Fruit fly (Drosophila melanogaster) whole organism, embryonic: ENCODE data around the gene GABPI.

ENCODE experiments used
- Ada2b ChIP-seq: fragments of 200-800 bp; sonication (Bioruptor generic); IDR thresholded peaks from 2 replicates; pipeline ENCODE4 v1.3.6; 2022; ENCODE audit warnings: missing biosample characterization, missing genetic modification characterization
- Adf1 ChIP-seq: fragments of 200-800 bp; sonication (Bioruptor generic); IDR thresholded peaks from 2 replicates; pipeline ENCODE4 v1.3.6; 2022; ENCODE audit warnings: missing biosample characterization, missing genetic modification characterization
- Atf6 ChIP-seq: fragments of 200-800 bp; sonication (Bioruptor generic); IDR thresholded peaks from 2 replicates; pipeline ENCODE4 v1.3.6; 2022; ENCODE audit warnings: missing biosample characterization, missing genetic modification characterization
- Bteb2 ChIP-seq: fragments of 200-800 bp; sonication (Bioruptor generic); optimal IDR thresholded peaks from 2 replicates; lab custom pipeline; 2016; ENCODE audit warnings: missing biosample characterization, missing genetic modification characterization
- CG1024 ChIP-seq: fragments of 200-800 bp; sonication (Bioruptor generic); IDR thresholded peaks from 2 replicates; pipeline ENCODE4 v1.3.6; 2022; ENCODE audit warnings: missing biosample characterization, missing genetic modification characterization
- CG10543 ChIP-seq: fragments of 200-800 bp; sonication (Bioruptor generic); optimal IDR thresholded peaks from 3 replicates; lab custom pipeline; 2017; ENCODE audit warnings: missing biosample characterization, mild to moderate bottlenecking, missing genetic modification characterization, moderate library complexity
- CG17186 ChIP-seq: fragments of 200-800 bp; sonication (Bioruptor generic); optimal IDR thresholded peaks from 3 replicates; lab custom pipeline; 2017; ENCODE audit warnings: missing biosample characterization, missing genetic modification reagents, missing genetic modification characterization
- CG17612 ChIP-seq: fragments of 200-800 bp; sonication (Bioruptor generic); IDR thresholded peaks from 2 replicates; pipeline ENCODE4 v1.3.6; 2022; ENCODE audit warnings: missing biosample characterization, missing genetic modification characterization
- CG2712 ChIP-seq: fragments of 200-800 bp; optimal IDR thresholded peaks from 3 replicates; lab custom pipeline; 2019; ENCODE audit warnings: missing biosample characterization, mild to moderate bottlenecking, missing genetic modification characterization, moderate library complexity
- CG3281 ChIP-seq: fragments of 200-800 bp; sonication (Bioruptor generic); optimal IDR thresholded peaks from 3 replicates; lab custom pipeline; 2017; ENCODE audit warnings: missing biosample characterization, mild to moderate bottlenecking, missing genetic modification characterization
- CG34224 ChIP-seq: fragments of 200-800 bp; sonication (Bioruptor generic); IDR thresholded peaks from 3 replicates; pipeline ENCODE4 v1.3.6; 2022; ENCODE audit warnings: missing biosample characterization, missing genetic modification characterization; ENCODE audit not compliant: partially characterized antibody
- CG3726 ChIP-seq: fragments of 200-800 bp; sonication (Bioruptor generic); IDR thresholded peaks from 3 replicates; pipeline ENCODE4, ENCODE4 v1.3.6; 2022; ENCODE audit warnings: missing biosample characterization, missing genetic modification characterization
- CG3847 ChIP-seq: fragments of 200-800 bp; sonication (Bioruptor generic); IDR thresholded peaks from 2 replicates; pipeline ENCODE4 v1.3.6; 2022; ENCODE audit warnings: missing biosample characterization, missing genetic modification characterization
- CG4282 ChIP-seq: fragments of 200-800 bp; sonication (Bioruptor generic); optimal IDR thresholded peaks from 2 replicates; lab custom pipeline; 2016; ENCODE audit warnings: missing biosample characterization, missing genetic modification characterization
- CG4854 ChIP-seq: fragments of 200-800 bp; sonication (Bioruptor generic); optimal IDR thresholded peaks from 2 replicates; lab custom pipeline; 2016; ENCODE audit warnings: missing biosample characterization, missing genetic modification characterization, inconsistent platforms
- CG6254 ChIP-seq: fragments of 200-800 bp; sonication (Bioruptor generic); optimal IDR thresholded peaks from 3 replicates; lab custom pipeline; 2017; ENCODE audit warnings: mild to moderate bottlenecking, missing biosample characterization, missing genetic modification reagents, missing genetic modification characterization
- CG7372 ChIP-seq: fragments of 200-800 bp; sonication (Bioruptor generic); IDR thresholded peaks from 2 replicates; pipeline ENCODE4 v1.3.6; 2022; ENCODE audit warnings: missing biosample characterization, missing genetic modification characterization
- CG8359 ChIP-seq: fragments of 200-800 bp; sonication (Bioruptor generic); optimal IDR thresholded peaks from 2 replicates; lab custom pipeline; 2017; ENCODE audit warnings: missing biosample characterization, mild to moderate bottlenecking, missing genetic modification characterization, borderline replicate concordance
- CG9215 ChIP-seq: fragments of 200-800 bp; sonication (Bioruptor generic); IDR thresholded peaks from 2 replicates; pipeline ENCODE4 v1.3.6; 2022; ENCODE audit warnings: missing biosample characterization, missing genetic modification characterization
- CG9932 ChIP-seq: fragments of 200-800 bp; sonication (Bioruptor generic); IDR thresholded peaks from 2 replicates; pipeline ENCODE4 v1.3.6; 2022; ENCODE audit warnings: missing biosample characterization, missing genetic modification characterization
- D19A ChIP-seq: fragments of 200-800 bp; optimal IDR thresholded peaks from 3 replicates; lab custom pipeline; 2019; ENCODE audit warnings: missing biosample characterization, mild to moderate bottlenecking, missing genetic modification characterization, moderate library complexity
- Dek ChIP-seq: fragments of 200-800 bp; sonication (Bioruptor generic); optimal IDR thresholded peaks from 3 replicates; lab custom pipeline; 2019; ENCODE audit warnings: missing biosample characterization, mild to moderate bottlenecking, missing genetic modification characterization, moderate library complexity
- Dfd ChIP-seq, 2 experiments: fragments of >200 bp; optimal IDR thresholded peaks; 2 replicates each; lab custom pipeline; 2017; ENCODE audit warnings: missing biosample characterization in 2 of 2, missing genetic modification characterization in 2 of 2
- GATAe ChIP-seq: fragments of 200-800 bp; sonication (Bioruptor generic); conservative IDR thresholded peaks from 2 replicates; pipeline ENCODE4 v1.3.6; 2022; ENCODE audit warnings: missing biosample characterization, missing genetic modification characterization
- H15 ChIP-seq: fragments of 200-800 bp; sonication (Bioruptor generic); IDR thresholded peaks from 3 replicates; pipeline ENCODE4 v1.3.6; 2022; ENCODE audit warnings: missing biosample characterization, missing genetic modification characterization
- Lhr ChIP-seq: fragments of 200-800 bp; sonication (Bioruptor generic); optimal IDR thresholded peaks from 3 replicates; lab custom pipeline; 2017; ENCODE audit warnings: mild to moderate bottlenecking, missing biosample characterization, missing genetic modification reagents, missing genetic modification characterization
- MESR4 ChIP-seq: fragments of 200-800 bp; sonication (Bioruptor generic); optimal IDR thresholded peaks from 2 replicates; lab custom pipeline; 2018; ENCODE audit warnings: missing biosample characterization, mild to moderate bottlenecking, missing genetic modification characterization, moderate library complexity
- Meics ChIP-seq: fragments of 200-800 bp; sonication (Bioruptor generic); optimal IDR thresholded peaks from 2 replicates; lab custom pipeline; 2017; ENCODE audit warnings: missing biosample characterization, mild to moderate bottlenecking, missing genetic modification characterization
- NK7.1 ChIP-seq: fragments of 200-800 bp; sonication (Bioruptor generic); optimal IDR thresholded peaks from 3 replicates; lab custom pipeline; 2016; ENCODE audit warnings: missing biosample characterization, missing genetic modification characterization
- Sox102F ChIP-seq: fragments of 200-800 bp; sonication (Bioruptor generic); optimal IDR thresholded peaks from 2 replicates; lab custom pipeline; 2018; ENCODE audit warnings: missing biosample characterization, mild to moderate bottlenecking, missing genetic modification characterization, moderate library complexity
- ase ChIP-seq: fragments of 200-800 bp; sonication (Bioruptor generic); IDR thresholded peaks from 3 replicates; pipeline ENCODE4 v1.3.6; 2022; ENCODE audit warnings: missing biosample characterization, missing genetic modification characterization
- bab2 ChIP-seq: fragments of 200-800 bp; sonication (Bioruptor generic); optimal IDR thresholded peaks from 2 replicates; lab custom pipeline; 2016; ENCODE audit warnings: missing biosample characterization, missing genetic modification characterization
- bigmax ChIP-seq: fragments of 200-800 bp; sonication (Bioruptor generic); optimal IDR thresholded peaks from 2 replicates; lab custom pipeline; 2018; ENCODE audit warnings: missing biosample characterization, mild to moderate bottlenecking, missing genetic modification characterization
- emc ChIP-seq: fragments of 200-800 bp; sonication (Bioruptor generic); optimal IDR thresholded peaks from 2 replicates; lab custom pipeline; 2016; ENCODE audit warnings: missing biosample characterization, missing genetic modification characterization
- eve ChIP-seq, 2 experiments: fragments of >200 bp; optimal IDR thresholded peaks; 2 replicates each; lab custom pipeline; 2017; ENCODE audit warnings: missing biosample characterization in 2 of 2, missing genetic modification characterization in 2 of 2
- gce ChIP-seq: fragments of 200-800 bp; sonication (Bioruptor generic); IDR thresholded peaks from 3 replicates; pipeline ENCODE4 v1.3.6; 2022; ENCODE audit warnings: missing biosample characterization, missing genetic modification characterization
- hth ChIP-seq: fragments of >200 bp; optimal IDR thresholded peaks from 2 replicates; lab custom pipeline; 2017; ENCODE audit warnings: inconsistent platforms
- jing ChIP-seq: fragments of 200-800 bp; sonication (Bioruptor generic); optimal IDR thresholded peaks from 2 replicates; lab custom pipeline; 2018; ENCODE audit warnings: missing biosample characterization, mild to moderate bottlenecking, missing genetic modification characterization
- lilli ChIP-seq: fragments of 200-800 bp; sonication (Bioruptor generic); optimal IDR thresholded peaks from 3 replicates; lab custom pipeline; 2016; ENCODE audit warnings: missing biosample characterization, missing genetic modification characterization
- onecut ChIP-seq: fragments of 200-800 bp; sonication (Bioruptor generic); IDR thresholded peaks from 2 replicates; pipeline ENCODE4 v1.3.6; 2022; ENCODE audit warnings: missing biosample characterization, missing genetic modification characterization
- pan ChIP-seq, 4 experiments: fragments of >200 bp in 3 of 4; fragments of 200-800 bp in 1 of 4; sonication (Bioruptor generic) in 1 of 4; optimal IDR thresholded peaks in 3 of 4; IDR thresholded peaks in 1 of 4; 2 replicates each; pipeline versions ENCODE4 v1.3.6 to Lab custom; 2017 to 2022; ENCODE audit warnings: missing biosample characterization in 2 of 4, missing genetic modification characterization in 2 of 4, mixed read lengths in 1 of 4
- peb ChIP-seq: fragments of 200-800 bp; sonication (Bioruptor generic); IDR thresholded peaks from 2 replicates; pipeline ENCODE4 v1.3.6; 2022; ENCODE audit warnings: missing biosample characterization, missing genetic modification characterization
- pzg ChIP-seq: fragments of 200-800 bp; sonication (Bioruptor generic); optimal IDR thresholded peaks from 3 replicates; lab custom pipeline; 2018; ENCODE audit warnings: missing biosample characterization, mild to moderate bottlenecking, missing genetic modification characterization, moderate library complexity
- ranshi ChIP-seq: fragments of 200-800 bp; sonication (Bioruptor generic); IDR thresholded peaks from 2 replicates; pipeline ENCODE4 v1.3.6; 2022; ENCODE audit warnings: missing biosample characterization, missing genetic modification characterization
- run ChIP-seq: fragments of 200-800 bp; sonication (Bioruptor generic); optimal IDR thresholded peaks from 3 replicates; lab custom pipeline; 2018; ENCODE audit warnings: missing biosample characterization, mild to moderate bottlenecking, missing genetic modification characterization
- scrt ChIP-seq: fragments of 200-800 bp; sonication (Bioruptor generic); optimal IDR thresholded peaks from 2 replicates; lab custom pipeline; 2018; ENCODE audit warnings: missing biosample characterization, mild to moderate bottlenecking, missing genetic modification characterization, moderate library complexity
- sim ChIP-seq: fragments of 200-800 bp; sonication (Bioruptor generic); IDR thresholded peaks from 2 replicates; pipeline ENCODE4 v1.3.6; 2022; ENCODE audit warnings: missing biosample characterization, missing genetic modification characterization
- slbo ChIP-seq: fragments of 200-800 bp; sonication (Bioruptor generic); IDR thresholded peaks from 2 replicates; pipeline ENCODE4 v1.3.6; 2022; ENCODE audit warnings: missing biosample characterization, missing genetic modification characterization
- tap ChIP-seq: fragments of 200-800 bp; optimal IDR thresholded peaks from 3 replicates; lab custom pipeline; 2019; ENCODE audit warnings: missing biosample characterization, mild to moderate bottlenecking, missing genetic modification characterization, moderate library complexity
- tll ChIP-seq, 2 experiments: fragments of 200-800 bp in 1 of 2; fragments of >200 bp in 1 of 2; sonication (Bioruptor generic) in 1 of 2; optimal IDR thresholded peaks; 2 replicates each; lab custom pipeline; 2017 to 2019; ENCODE audit warnings: missing biosample characterization in 2 of 2, missing genetic modification characterization in 2 of 2, mild to moderate bottlenecking in 1 of 2, moderate library complexity in 1 of 2
- usp ChIP-seq: fragments of >200 bp; optimal IDR thresholded peaks from 2 replicates; lab custom pipeline; 2017; ENCODE audit warnings: missing biosample characterization, missing genetic modification characterization
- wdn ChIP-seq: fragments of 200-800 bp; sonication (Bioruptor generic); IDR thresholded peaks from 2 replicates; pipeline ENCODE4 v1.3.6; 2022; ENCODE audit warnings: missing biosample characterization, missing genetic modification characterization

Gene GABPI

dm6 chr2L:3029012-3029411, 1.3 kb upstream of the GABPI start, which contains the start of the genes Sf3b2 and CG17219 (continued):
- TF ChIP-seq CG34224 (GFP tag; lab: Robert Waterston, UW), result peak; percentile 76
- TF ChIP-seq usp (GFP tag; lab: Kevin White, UChicago), result no peak
- no peak for TF ChIP-seq sim
- TF ChIP-seq CG3281, result no peak
- TF ChIP-seq ase, result no peak
- TF ChIP-seq CG10543 (GFP tag; lab: Kevin White, UChicago), result no peak
- peak; percentile 77 for TF ChIP-seq MESR4 (GFP tag; lab: Kevin White, UChicago)
- peak; percentile 74 for TF ChIP-seq run (tag; lab: Kevin White, UChicago)
- no peak for TF ChIP-seq CG7372 (GFP tag; lab: Robert Waterston, UW)
- TF ChIP-seq bab2 (GFP tag; lab: Kevin White, UChicago), result no peak
- no peak for TF ChIP-seq lilli
- TF ChIP-seq scrt (GFP tag; lab: Kevin White, UChicago), result no peak
- TF ChIP-seq Dfd (GFP tag; optimal IDR thresholded peaks at IDR 0.05; lab: Kevin White, UChicago), result no peak
- TF ChIP-seq tll (GFP tag; optimal IDR thresholded peaks at IDR 0.05; lab: Kevin White, UChicago), result no peak
- no peak for TF ChIP-seq wdn (GFP tag; lab: Robert Waterston, UW)
- peak; percentile 49; the same call in 1 of the 2 replicates for TF ChIP-seq CG9932 (GFP tag; lab: Robert Waterston, UW)
- TF ChIP-seq CG4282, result no peak
- no peak for TF ChIP-seq CG8359 (GFP tag; lab: Kevin White, UChicago)
- no peak for TF ChIP-seq bigmax (GFP tag; lab: Kevin White, UChicago)
- TF ChIP-seq CG3847 (GFP tag; lab: Robert Waterston, UW), result peak; percentile 54
- TF ChIP-seq Atf6 (GFP tag; lab: Robert Waterston, UW), result no peak
- no peak for TF ChIP-seq NK7.1
- peak; percentile 99 for TF ChIP-seq CG6254
- TF ChIP-seq tap (tag; lab: Kevin White, UChicago), result no peak
- no peak for TF ChIP-seq Adf1 (GFP tag; lab: Robert Waterston, UW)
- TF ChIP-seq Ada2b (GFP tag; lab: Robert Waterston, UW), result no peak
- TF ChIP-seq onecut (GFP tag; lab: Robert Waterston, UW), result no peak
- TF ChIP-seq GATAe (GFP tag; lab: Robert Waterston, UW), result no peak
- TF ChIP-seq CG3726, result no peak
- no peak for TF ChIP-seq Lhr
- no peak for TF ChIP-seq peb (GFP tag; lab: Robert Waterston, UW)
- TF ChIP-seq H15 (GFP tag; lab: Robert Waterston, UW), result no peak
- no peak for TF ChIP-seq CG17612
- TF ChIP-seq hth (lab: Kevin White, UChicago), result no peak
- no peak for TF ChIP-seq CG4854 (GFP tag; lab: Kevin White, UChicago)
- TF ChIP-seq D19A (tag; lab: Kevin White, UChicago), result no peak
- no peak for TF ChIP-seq Meics
- TF ChIP-seq CG2712, result no peak
- peak; percentile 25 for TF ChIP-seq CG17186
- TF ChIP-seq gce (GFP tag; lab: Robert Waterston, UW), result no peak
- no peak for TF ChIP-seq pan (optimal IDR thresholded peaks at IDR 0.05; lab: Kevin White, UChicago)
- TF ChIP-seq pan (GFP tag; optimal IDR thresholded peaks at IDR 0.05 in 1 of 2, IDR thresholded peaks at IDR 0.05 in 1 of 2), result no peak
- no peak for TF ChIP-seq emc (GFP tag; lab: Kevin White, UChicago)
- no peak for TF ChIP-seq jing (GFP tag; lab: Kevin White, UChicago)
- TF ChIP-seq Sox102F, result no peak
- TF ChIP-seq Bteb2 (GFP tag; lab: Kevin White, UChicago), result no peak
- no peak for TF ChIP-seq slbo (GFP tag; lab: Robert Waterston, UW)
- TF ChIP-seq pzg (GFP tag; lab: Kevin White, UChicago), result peak; percentile 89
- no peak for TF ChIP-seq CG1024 (GFP tag; lab: Robert Waterston, UW)
- no peak for TF ChIP-seq CG9215 (GFP tag; lab: Robert Waterston, UW)
- TF ChIP-seq ranshi (GFP tag; lab: Robert Waterston, UW), result no peak
- no peak for TF ChIP-seq Dek (tag; lab: Kevin White, UChicago)
- TF ChIP-seq eve (GFP tag; optimal IDR thresholded peaks at IDR 0.05; lab: Kevin White, UChicago), result no peak
